Worm (Caenorhabditis elegans) whole organism, late embryonic: ENCODE results near the gene srd-8.

ENCODE experiments used
- ama-1 ChIP-seq: fragments of 150-350 bp; optimal IDR thresholded peaks from 2 replicates; lab custom pipeline; 2014
- elt-2 ChIP-seq: sonication (generic microtip); optimal IDR thresholded peaks from 2 replicates; lab custom pipeline; 2016; ENCODE audit warnings: missing genetic modification reagents, missing genetic modification characterization, missing compliant biosample characterization
- fkh-10 ChIP-seq: fragments of 150-350 bp; optimal IDR thresholded peaks from 2 replicates; lab custom pipeline; 2014; ENCODE audit warnings: missing biosample characterization, missing genetic modification reagents, missing genetic modification characterization
- lim-6 ChIP-seq: sonication (generic microtip); optimal IDR thresholded peaks from 2 replicates; lab custom pipeline; 2016; ENCODE audit warnings: missing genetic modification characterization, missing compliant biosample characterization
- pag-3 ChIP-seq: sonication (generic microtip); optimal IDR thresholded peaks from 2 replicates; lab custom pipeline; 2016; ENCODE audit warnings: missing compliant biosample characterization, missing genetic modification characterization, borderline replicate concordance
- pha-4 ChIP-seq: fragments of 150-350 bp; optimal IDR thresholded peaks from 2 replicates; lab custom pipeline; 2018; ENCODE audit warnings: missing biosample characterization, missing genetic modification reagents, missing genetic modification characterization
- sdc-2 ChIP-seq: sonication (generic microtip); optimal IDR thresholded peaks from 2 replicates; lab custom pipeline; 2016; ENCODE audit warnings: missing genotype, missing genetic modification characterization, missing compliant biosample characterization
- tbx-7 ChIP-seq: sonication (generic microtip); optimal IDR thresholded peaks from 2 replicates; lab custom pipeline; 2016; ENCODE audit warnings: missing genotype, missing genetic modification characterization, missing compliant biosample characterization
- unc-55 ChIP-seq: sonication (generic microtip); optimal IDR thresholded peaks from 2 replicates; lab custom pipeline; 2017; ENCODE audit warnings: missing biosample characterization, missing genetic modification reagents, missing genetic modification characterization

- TF ChIP-seq pha-4 (tag; lab: Kevin White, UChicago) (no peak), unc-55 (no peak), sdc-2 (no peak), elt-2 (tag; lab: Kevin White, UChicago) (no peak), fkh-10 (GFP tag; lab: Kevin White, UChicago) (no peak), ama-1 (lab: Kevin White, UChicago) (no peak), lim-6 (tag; lab: Kevin White, UChicago) (no peak), tbx-7 (tag; lab: Kevin White, UChicago) (no peak), pag-3 (no peak)
Observed at ce11 chrIV:5598515-5599132, 46.8 kb downstream of the srd-8 start.
